Worm (Caenorhabditis elegans): ENCODE results near the gene F55G1.1.

- no peak for TF ChIP-seq him-1 (tag; optimal IDR thresholded peaks at IDR 0.05)
- TF ChIP-seq W03F9.2 (tag; optimal IDR thresholded peaks at IDR 0.05) = no peak
Measured at ce11 chrIV:7478134-7478533, 13.4 kb upstream of the F55G1.1 start, which contains the start of gene rod-1.
